Fruit fly (Drosophila melanogaster) whole organism, embryonic: ENCODE measurements around the gene Cpr76Bb.

Experiments
- Asciz ChIP-seq: fragments of 200-800 bp; sonication (Bioruptor generic); optimal IDR thresholded peaks from 2 replicates; lab custom pipeline; 2017; ENCODE audit warnings: missing biosample characterization, mild to moderate bottlenecking, missing genetic modification characterization, missing genetic modification reagents
- phol ChIP-seq: fragments of 200-800 bp; sonication (Bioruptor generic); optimal IDR thresholded peaks from 3 replicates; lab custom pipeline; 2018; ENCODE audit warnings: missing biosample characterization, mild to moderate bottlenecking, missing genetic modification characterization, moderate library complexity

dm6 chr3L:19486398-19486797 lies 33.1 kb upstream of the Cpr76Bb start, which contains the start of gene brv1:
- TF ChIP-seq Asciz (no peak), phol (tag; lab: Kevin White, UChicago) (no peak)
